Fruit fly (Drosophila melanogaster) whole organism, wandering third instar larva: Measurements from ENCODE around the gene Ork1.
A peak's percentile ranks its signal among the peaks of the same experiment; 100 is the strongest.

Source experiments
- CG32264 ChIP-seq: fragments of 200-800 bp; sonication (Bioruptor generic); optimal IDR thresholded peaks from 2 replicates; lab custom pipeline; 2016; ENCODE audit warnings: missing biosample characterization, missing genetic modification characterization
- CG9705 ChIP-seq: fragments of 200-800 bp; sonication (Bioruptor generic); optimal IDR thresholded peaks from 2 replicates; lab custom pipeline; 2018; ENCODE audit warnings: missing biosample characterization, mild to moderate bottlenecking, missing genetic modification characterization
- CrebA ChIP-seq: fragments of 200-800 bp; sonication (Bioruptor generic); optimal IDR thresholded peaks from 2 replicates; lab custom pipeline; 2016; ENCODE audit warnings: missing biosample characterization, mild to moderate bottlenecking, missing genetic modification characterization, borderline replicate concordance
- Dfd ChIP-seq: fragments of >200 bp; optimal IDR thresholded peaks from 2 replicates; lab custom pipeline; 2017; ENCODE audit warnings: missing biosample characterization, missing genetic modification characterization
- Dif ChIP-seq: fragments of 200-275, 200-300 bp; sonication (Bioruptor generic); optimal IDR thresholded peaks from 2 replicates; lab custom pipeline; 2018; ENCODE audit warnings: missing biosample characterization, missing genetic modification characterization; ENCODE audit not compliant: partially characterized antibody
- GATAd ChIP-seq: sonication (Bioruptor generic); optimal IDR thresholded peaks from 2 replicates; lab custom pipeline; 2016; ENCODE audit warnings: missing biosample characterization, missing genetic modification characterization
- HLH106 ChIP-seq: fragments of 200-800 bp; optimal IDR thresholded peaks from 3 replicates; lab custom pipeline; 2019; ENCODE audit warnings: missing biosample characterization, mild to moderate bottlenecking, missing genetic modification characterization, moderate library complexity
- Hnf4 ChIP-seq: fragments of 200-800 bp; sonication (Bioruptor generic); optimal IDR thresholded peaks from 2 replicates; lab custom pipeline; 2016; ENCODE audit warnings: missing biosample characterization, mild to moderate bottlenecking, missing genetic modification characterization
- Hr78 ChIP-seq: fragments of >200 bp; optimal IDR thresholded peaks from 2 replicates; lab custom pipeline; 2017; ENCODE audit warnings: missing biosample characterization, missing genetic modification characterization
- Hr83 ChIP-seq: fragments of 200-300 bp; sonication (Bioruptor generic); optimal IDR thresholded peaks from 2 replicates; lab custom pipeline; 2016; ENCODE audit warnings: missing biosample characterization, mild to moderate bottlenecking, missing genetic modification characterization, moderate library complexity; ENCODE audit not compliant: poor library complexity, severe bottlenecking
- Jra ChIP-seq: sonication (Bioruptor generic); optimal IDR thresholded peaks from 2 replicates; lab custom pipeline; 2016; ENCODE audit warnings: missing biosample characterization, missing genetic modification characterization
- Mio ChIP-seq: sonication (Bioruptor generic); optimal IDR thresholded peaks from 2 replicates; lab custom pipeline; 2016; ENCODE audit warnings: missing biosample characterization, missing genetic modification characterization
- Myc ChIP-seq: fragments of >200 bp; optimal IDR thresholded peaks from 2 replicates; lab custom pipeline; 2017
- N ChIP-seq: fragments of >200 bp; optimal IDR thresholded peaks from 2 replicates; lab custom pipeline; 2018; ENCODE audit warnings: missing biosample characterization, missing external identifiers, missing genetic modification characterization
- OdsH ChIP-seq: fragments of 200-800 bp; sonication (Bioruptor generic); optimal IDR thresholded peaks from 2 replicates; lab custom pipeline; 2016; ENCODE audit warnings: missing biosample characterization, mild to moderate bottlenecking, missing genetic modification characterization
- Rel ChIP-seq, 2 experiments: fragments of 200-800 bp; sonication (Bioruptor generic) in 1 of 2; optimal IDR thresholded peaks; 2 replicates in 1 of 2; 3 replicates in 1 of 2; lab custom pipeline; 2016 to 2019; ENCODE audit warnings: mild to moderate bottlenecking in 2 of 2, missing biosample characterization in 2 of 2, missing genetic modification characterization in 2 of 2, moderate library complexity in 1 of 2
- Sp1 ChIP-seq: fragments of 200-800 bp; sonication (Bioruptor generic); optimal IDR thresholded peaks from 3 replicates; lab custom pipeline; 2019; ENCODE audit warnings: missing biosample characterization, mild to moderate bottlenecking, missing genetic modification characterization, moderate library complexity
- Vsx2 ChIP-seq: fragments of 200-300, 225-300 bp; sonication (Bioruptor generic); optimal IDR thresholded peaks from 2 replicates; lab custom pipeline; 2018; ENCODE audit warnings: missing biosample characterization, missing genetic modification characterization; ENCODE audit not compliant: partially characterized antibody
- br ChIP-seq: fragments of 200-800 bp; sonication (Bioruptor generic); optimal IDR thresholded peaks from 2 replicates; lab custom pipeline; 2016; ENCODE audit warnings: missing biosample characterization, missing genetic modification characterization
- brk ChIP-seq: fragments of 200-800 bp; sonication (Bioruptor generic); optimal IDR thresholded peaks from 2 replicates; lab custom pipeline; 2016; ENCODE audit warnings: missing biosample characterization, mild to moderate bottlenecking, missing genetic modification characterization
- dl ChIP-seq, 2 experiments: fragments of 175-275, 200-275 bp in 1 of 2; fragments of 200-275 bp in 1 of 2; sonication (Bioruptor generic); optimal IDR thresholded peaks; lab custom pipeline; 2018; ENCODE audit warnings: mild to moderate bottlenecking in 2 of 2, missing biosample characterization in 2 of 2, missing genetic modification characterization in 2 of 2, moderate library complexity in 2 of 2; ENCODE audit not compliant: partially characterized antibody in 2 of 2, insufficient read depth in 1 of 2
- dmrt93B ChIP-seq: fragments of 200-800 bp; sonication (Bioruptor generic); optimal IDR thresholded peaks from 2 replicates; lab custom pipeline; 2018; ENCODE audit warnings: missing biosample characterization, mild to moderate bottlenecking, missing genetic modification characterization
- dsf ChIP-seq: sonication (Bioruptor generic); optimal IDR thresholded peaks from 2 replicates; lab custom pipeline; 2016; ENCODE audit warnings: missing biosample characterization, missing genetic modification characterization, borderline replicate concordance
- ey ChIP-seq: fragments of 200-800 bp; sonication (Bioruptor generic); optimal IDR thresholded peaks from 2 replicates; lab custom pipeline; 2016; ENCODE audit warnings: missing biosample characterization, missing genetic modification characterization
- foxo ChIP-seq, 2 experiments: fragments of 200-800 bp; sonication (Bioruptor generic); optimal IDR thresholded peaks; 2 replicates in 1 of 2; 3 replicates in 1 of 2; lab custom pipeline; 2016 to 2017; ENCODE audit warnings: missing biosample characterization in 2 of 2, missing genetic modification characterization in 2 of 2
- fru ChIP-seq: fragments of 200-800 bp; sonication (Bioruptor generic); optimal IDR thresholded peaks from 3 replicates; lab custom pipeline; 2016; ENCODE audit warnings: missing biosample characterization, mild to moderate bottlenecking, missing genetic modification characterization
- h ChIP-seq: fragments of 200-800 bp; sonication (Bioruptor generic); optimal IDR thresholded peaks from 3 replicates; lab custom pipeline; 2016; ENCODE audit warnings: missing biosample characterization, mild to moderate bottlenecking, missing genetic modification characterization
- jim ChIP-seq: fragments of 175-275, 200-325 bp; sonication (Bioruptor generic); optimal IDR thresholded peaks from 2 replicates; lab custom pipeline; 2016; ENCODE audit warnings: missing biosample characterization, mild to moderate bottlenecking, missing genetic modification characterization
- lola ChIP-seq: fragments of >200 bp; optimal IDR thresholded peaks from 2 replicates; lab custom pipeline; 2017; ENCODE audit warnings: missing biosample characterization, missing genetic modification characterization
- pan ChIP-seq: fragments of >200 bp; optimal IDR thresholded peaks from 2 replicates; lab custom pipeline; 2017
- psq ChIP-seq: fragments of 200-800 bp; sonication (Bioruptor generic); optimal IDR thresholded peaks from 3 replicates; lab custom pipeline; 2017; ENCODE audit warnings: missing biosample characterization, mild to moderate bottlenecking, missing genetic modification characterization, moderate library complexity
- rgr ChIP-seq: fragments of 200-800 bp; sonication (Bioruptor generic); optimal IDR thresholded peaks from 3 replicates; lab custom pipeline; 2016; ENCODE audit warnings: missing biosample characterization, mild to moderate bottlenecking, missing genetic modification characterization
- sage ChIP-seq: fragments of 200-800 bp; sonication (Bioruptor generic); optimal IDR thresholded peaks from 2 replicates; lab custom pipeline; 2016; ENCODE audit warnings: missing biosample characterization, mild to moderate bottlenecking, missing genetic modification characterization
- sv ChIP-seq: fragments of 200-800 bp; sonication (Bioruptor generic); optimal IDR thresholded peaks from 3 replicates; lab custom pipeline; 2016; ENCODE audit warnings: missing biosample characterization, missing genetic modification characterization
- woc ChIP-seq: sonication (Bioruptor generic); optimal IDR thresholded peaks from 2 replicates; lab custom pipeline; 2016; ENCODE audit warnings: missing biosample characterization, mild to moderate bottlenecking, missing genetic modification characterization

The Ork1 gene

dm6 chrX:10905467-10905866 lies 14.4 kb upstream of the Ork1 start, which contains the start of gene CG43901:
Gene CG43901 (plus strand): TSS chrX:10905767.
- TF ChIP-seq dl (GFP tag; optimal IDR thresholded peaks at IDR 0.05; lab: Kevin White, UChicago; ENCODE audit: insufficient read depth in 1 of 2, partially characterized antibody in 2 of 2) (no peak), Vsx2 (GFP tag; lab: Kevin White, UChicago) (no peak)

- peak; percentile 7 for TF ChIP-seq psq (GFP tag; lab: Kevin White, UChicago)
- TF ChIP-seq brk (GFP tag; lab: Kevin White, UChicago), result no peak
- peak in 1 of 2 experiments; percentile 42 for TF ChIP-seq foxo (GFP tag; optimal IDR thresholded peaks at IDR 0.05; lab: Kevin White, UChicago)
- TF ChIP-seq h (GFP tag; lab: Kevin White, UChicago), result peak; percentile 3
- no peak for TF ChIP-seq pan
- peak; percentile 24 for TF ChIP-seq Sp1 (GFP tag; lab: Kevin White, UChicago)
- TF ChIP-seq sv (GFP tag; lab: Kevin White, UChicago), result peak; percentile 36
- TF ChIP-seq fru (GFP tag; lab: Kevin White, UChicago), result peak; percentile 60
These were observed 14.0 kb upstream of the Ork1 start for dm6 chrX:10905047-10905446.

dm6 chrX:10899665-10900064 lies 8.6 kb upstream of the Ork1 start, which contains the start of gene CG15208:
Gene CG15208 (plus strand): TSS chrX:10899965.
- TF ChIP-seq Vsx2 (GFP tag; lab: Kevin White, UChicago) (no peak), psq (GFP tag; lab: Kevin White, UChicago) (no peak), rgr (GFP tag; lab: Kevin White, UChicago) (no peak), CrebA (no peak), Rel (GFP tag; optimal IDR thresholded peaks at IDR 0.05; lab: Kevin White, UChicago) (no peak), Rel (tag; optimal IDR thresholded peaks at IDR 0.05; lab: Kevin White, UChicago) (no peak), lola (GFP tag; lab: Kevin White, UChicago) (no peak), N (GFP tag; lab: Kevin White, UChicago) (no peak), woc (GFP tag; lab: Kevin White, UChicago) (no peak), Hnf4 (GFP tag; lab: Kevin White, UChicago) (no peak), dmrt93B (GFP tag; lab: Kevin White, UChicago) (no peak), ey (GFP tag; lab: Kevin White, UChicago) (no peak), h (GFP tag; lab: Kevin White, UChicago) (no peak), pan (no peak), HLH106 (tag; lab: Kevin White, UChicago) (no peak), Jra (GFP tag; lab: Kevin White, UChicago) (no peak), Mio (GFP tag; lab: Kevin White, UChicago) (no peak), jim (GFP tag; lab: Kevin White, UChicago) (no peak)

dm6 chrX:10899232-10899631 lies 8.2 kb upstream of the Ork1 start, which contains the start of gene CG1582:
Gene CG1582 (minus strand): TSS chrX:10899302.
- no peak for TF ChIP-seq Mio (GFP tag; lab: Kevin White, UChicago)
- peak; percentile 52 for TF ChIP-seq HLH106 (tag; lab: Kevin White, UChicago)
- no peak for TF ChIP-seq foxo (GFP tag; optimal IDR thresholded peaks at IDR 0.05; lab: Kevin White, UChicago)
- no peak for TF ChIP-seq sv (GFP tag; lab: Kevin White, UChicago)
- peak; percentile 73 for TF ChIP-seq woc (GFP tag; lab: Kevin White, UChicago)
- TF ChIP-seq Vsx2 (GFP tag; lab: Kevin White, UChicago), result no peak
- TF ChIP-seq Myc (lab: Kevin White, UChicago), result peak; percentile 97
- no peak for TF ChIP-seq CrebA
- TF ChIP-seq dmrt93B (GFP tag; lab: Kevin White, UChicago), result no peak
- TF ChIP-seq brk (GFP tag; lab: Kevin White, UChicago), result no peak
- TF ChIP-seq h (GFP tag; lab: Kevin White, UChicago), result peak; percentile 4
- no peak for TF ChIP-seq fru (GFP tag; lab: Kevin White, UChicago)
- no peak for TF ChIP-seq jim (GFP tag; lab: Kevin White, UChicago)
- no peak for TF ChIP-seq Jra (GFP tag; lab: Kevin White, UChicago)

- TF ChIP-seq br (GFP tag; lab: Kevin White, UChicago) (peak; percentile 14), h (GFP tag; lab: Kevin White, UChicago) (no peak), Mio (GFP tag; lab: Kevin White, UChicago) (no peak), CrebA (no peak), GATAd (GFP tag; lab: Kevin White, UChicago) (no peak), Myc (lab: Kevin White, UChicago) (no peak), Vsx2 (GFP tag; lab: Kevin White, UChicago) (no peak), CG32264 (GFP tag; lab: Kevin White, UChicago) (no peak), dmrt93B (GFP tag; lab: Kevin White, UChicago) (no peak), ey (GFP tag; lab: Kevin White, UChicago) (peak; percentile 24), woc (GFP tag; lab: Kevin White, UChicago) (no peak), Hnf4 (GFP tag; lab: Kevin White, UChicago) (no peak), sage (GFP tag; lab: Kevin White, UChicago) (no peak), lola (GFP tag; lab: Kevin White, UChicago) (no peak), rgr (GFP tag; lab: Kevin White, UChicago) (peak; percentile 20), OdsH (GFP tag; lab: Kevin White, UChicago) (no peak), Sp1 (GFP tag; lab: Kevin White, UChicago) (no peak), foxo (GFP tag; optimal IDR thresholded peaks at IDR 0.05; lab: Kevin White, UChicago) (no peak), Jra (GFP tag; lab: Kevin White, UChicago) (no peak), Dif (no peak), CG9705 (no peak), psq (GFP tag; lab: Kevin White, UChicago) (no peak), sv (GFP tag; lab: Kevin White, UChicago) (no peak), pan (no peak), dsf (GFP tag; lab: Kevin White, UChicago) (no peak), Dfd (GFP tag; lab: Kevin White, UChicago) (no peak), jim (GFP tag; lab: Kevin White, UChicago) (no peak), Hr83 (GFP tag; lab: Kevin White, UChicago) (no peak), Hr78 (no peak)
These were observed 2.2 kb upstream of the Ork1 start for dm6 chrX:10893208-10893607.
